Worm (Caenorhabditis elegans) whole organism, L3 larva: ENCODE results near the gene ech-6.

Source experiments
- ZK546.5 ChIP-seq: sonication (generic microtip); optimal IDR thresholded peaks from 2 replicates; lab custom pipeline; 2017; ENCODE audit warnings: missing biosample characterization, missing genetic modification characterization
- aly-2 ChIP-seq: fragments of 150-350 bp; optimal IDR thresholded peaks from 2 replicates; lab custom pipeline; 2014; ENCODE audit warnings: missing biosample characterization, missing genetic modification characterization
- ama-1 ChIP-seq: fragments of 150-350 bp; optimal IDR thresholded peaks from 2 replicates; lab custom pipeline; 2018
- ceh-9 ChIP-seq: sonication (generic microtip); optimal IDR thresholded peaks from 2 replicates; lab custom pipeline; 2018; ENCODE audit warnings: missing biosample characterization, missing genetic modification characterization
- egl-27 ChIP-seq: sonication (generic microtip); optimal IDR thresholded peaks from 4 replicates; lab custom pipeline; 2017; ENCODE audit warnings: missing biosample characterization, missing genetic modification reagents, missing genetic modification characterization
- egl-5 ChIP-seq: fragments of 150-350 bp; optimal IDR thresholded peaks from 2 replicates; lab custom pipeline; 2017; ENCODE audit warnings: missing biosample characterization, missing genetic modification reagents, missing genetic modification characterization, inconsistent platforms
- elt-1 ChIP-seq: fragments of 150-350 bp; optimal IDR thresholded peaks from 2 replicates; lab custom pipeline; 2014; ENCODE audit warnings: missing biosample characterization, missing genetic modification characterization
- elt-2 ChIP-seq: sonication (generic microtip); optimal IDR thresholded peaks from 2 replicates; lab custom pipeline; 2016; ENCODE audit warnings: missing genetic modification reagents, mild to moderate bottlenecking, missing genetic modification characterization, missing compliant biosample characterization
- elt-3 ChIP-seq, 3 experiments: fragments of 150-350 bp in 1 of 3; sonication (generic microtip) in 2 of 3; optimal IDR thresholded peaks; 2 replicates in 2 of 3; 4 replicates in 1 of 3; lab custom pipeline; 2014 to 2017; ENCODE audit warnings: missing biosample characterization in 3 of 3, missing genetic modification characterization in 3 of 3
- fkh-10 ChIP-seq: sonication (generic microtip); optimal IDR thresholded peaks from 2 replicates; lab custom pipeline; 2017; ENCODE audit warnings: missing biosample characterization, missing genetic modification reagents, missing genetic modification characterization
- fos-1 ChIP-seq: fragments of 150-350 bp; optimal IDR thresholded peaks from 2 replicates; lab custom pipeline; 2014; ENCODE audit warnings: missing biosample characterization, missing genetic modification characterization
- hmg-11 ChIP-seq: sonication (generic microtip); optimal IDR thresholded peaks from 2 replicates; lab custom pipeline; 2016; ENCODE audit warnings: missing genetic modification characterization, missing compliant biosample characterization
- jun-1 ChIP-seq: fragments of 150-350 bp; optimal IDR thresholded peaks from 2 replicates; lab custom pipeline; 2014; ENCODE audit warnings: missing biosample characterization, missing genetic modification reagents, missing genetic modification characterization
- lin-15B ChIP-seq: fragments of 150-350 bp; optimal IDR thresholded peaks from 2 replicates; lab custom pipeline; 2014; ENCODE audit warnings: missing biosample characterization, missing genetic modification characterization
- lin-39 ChIP-seq: fragments of 150-350 bp; optimal IDR thresholded peaks from 2 replicates; lab custom pipeline; 2018; ENCODE audit warnings: missing biosample characterization, missing genetic modification reagents, missing genetic modification characterization
- mdl-1 ChIP-seq: fragments of 150-350 bp; optimal IDR thresholded peaks from 2 replicates; lab custom pipeline; 2014; ENCODE audit warnings: missing biosample characterization, missing genetic modification characterization
- nfya-1 ChIP-seq: sonication (generic microtip); optimal IDR thresholded peaks from 2 replicates; lab custom pipeline; 2017; ENCODE audit warnings: missing genetic modification characterization, mild to moderate bottlenecking, missing compliant biosample characterization, antibody characterized with exemption, moderate library complexity; ENCODE audit not compliant: insufficient read depth
- nhr-11 ChIP-seq: fragments of 150-350 bp; optimal IDR thresholded peaks from 2 replicates; lab custom pipeline; 2014; ENCODE audit warnings: missing biosample characterization, missing genetic modification characterization
- nhr-23 ChIP-seq: fragments of 150-350 bp; optimal IDR thresholded peaks from 2 replicates; lab custom pipeline; 2014; ENCODE audit warnings: missing biosample characterization, missing genetic modification reagents, missing genetic modification characterization
- nhr-237 ChIP-seq: fragments of 150-350 bp; optimal IDR thresholded peaks from 2 replicates; lab custom pipeline; 2014; ENCODE audit warnings: missing biosample characterization, missing genetic modification characterization
- nhr-28 ChIP-seq: fragments of 150-350 bp; optimal IDR thresholded peaks from 2 replicates; lab custom pipeline; 2014; ENCODE audit warnings: missing biosample characterization, missing genetic modification characterization
- nhr-67 ChIP-seq: fragments of 150-350 bp; optimal IDR thresholded peaks from 2 replicates; lab custom pipeline; 2014; ENCODE audit warnings: missing biosample characterization, missing genetic modification characterization
- pha-4 ChIP-seq: fragments of 150-350 bp; optimal IDR thresholded peaks from 2 replicates; lab custom pipeline; 2014; ENCODE audit warnings: missing biosample characterization, missing genetic modification reagents, missing genetic modification characterization
- snpc-4 ChIP-seq: fragments of 150-350 bp; optimal IDR thresholded peaks from 2 replicates; lab custom pipeline; 2014; ENCODE audit warnings: missing biosample characterization, missing genetic modification characterization
- tbx-2 ChIP-seq: sonication (generic microtip); optimal IDR thresholded peaks from 2 replicates; lab custom pipeline; 2016; ENCODE audit warnings: mild to moderate bottlenecking, missing genetic modification characterization, missing compliant biosample characterization
- unc-39 ChIP-seq: sonication (generic microtip); optimal IDR thresholded peaks from 4 replicates; lab custom pipeline; 2017; ENCODE audit warnings: missing biosample characterization, missing genetic modification characterization
- unc-62 ChIP-seq: fragments of 150-350 bp; sonication (generic microtip); optimal IDR thresholded peaks from 4 replicates; lab custom pipeline; 2014; ENCODE audit warnings: missing biosample characterization, missing genetic modification reagents, missing genetic modification characterization
- zag-1 ChIP-seq: fragments of 150-350 bp; optimal IDR thresholded peaks from 2 replicates; lab custom pipeline; 2014; ENCODE audit warnings: missing biosample characterization, missing genetic modification characterization
- ztf-11 ChIP-seq: fragments of 150-350 bp; optimal IDR thresholded peaks from 2 replicates; lab custom pipeline; 2014; ENCODE audit warnings: missing biosample characterization, missing genetic modification characterization
- ztf-4 ChIP-seq: fragments of 150-350 bp; optimal IDR thresholded peaks from 2 replicates; lab custom pipeline; 2014; ENCODE audit warnings: missing biosample characterization, missing genetic modification characterization

Gene ech-6

ce11 chrIII:9780665-9781304, 28.1 kb upstream of the ech-6 start, which contains the start of gene vha-1 (continued):
- TF ChIP-seq elt-3 (tag; optimal IDR thresholded peaks at IDR 0.05; lab: Kevin White, UChicago), result peak in 2 of 3 experiments; percentile 23 to 46
- peak; percentile 90 for TF ChIP-seq jun-1 (tag; lab: Kevin White, UChicago)

- TF ChIP-seq fkh-10, result no peak
- no peak for TF ChIP-seq elt-1
- no peak for TF ChIP-seq hmg-11 (tag; lab: Kevin White, UChicago)
- TF ChIP-seq lin-15B, result no peak
- no peak for TF ChIP-seq ZK546.5
- no peak for TF ChIP-seq jun-1 (tag; lab: Kevin White, UChicago)
Measured at ce11 chrIII:9780254-9780653, 27.6 kb upstream of the ech-6 start, which contains the start of gene sqv-3. TSS of gene sqv-3 (minus strand) at chrIII:9780354.

ce11 chrIII:9779080-9779479, 26.4 kb upstream of the ech-6 start:
- no peak for TF ChIP-seq ztf-4 (tag; lab: Kevin White, UChicago)
- no peak for TF ChIP-seq ztf-11 (tag; lab: Kevin White, UChicago)
- TF ChIP-seq egl-5 (tag; lab: Kevin White, UChicago), result no peak
- TF ChIP-seq ceh-9, result no peak
- TF ChIP-seq unc-62, result no peak
- no peak for TF ChIP-seq nhr-11 (tag; lab: Kevin White, UChicago)
- TF ChIP-seq nhr-67 (tag; lab: Kevin White, UChicago), result no peak
- TF ChIP-seq nhr-23 (tag; lab: Kevin White, UChicago), result no peak
- no peak for TF ChIP-seq elt-1
- no peak for TF ChIP-seq ama-1 (lab: Kevin White, UChicago)
- no peak for TF ChIP-seq nhr-28 (tag; lab: Kevin White, UChicago)
- no peak for TF ChIP-seq aly-2 (tag; lab: Kevin White, UChicago)

ce11 chrIII:9776323-9776722, 23.6 kb upstream of the ech-6 start, which contains the start of gene usp-46:
TSS of gene usp-46 (plus strand) at chrIII:9776623.
- TF ChIP-seq lin-39 (peak; percentile 10), elt-2 (tag; lab: Kevin White, UChicago) (peak; percentile 20), hmg-11 (tag; lab: Kevin White, UChicago) (peak; percentile 43), jun-1 (tag; lab: Kevin White, UChicago) (no peak), unc-39 (tag; lab: Kevin White, UChicago) (no peak), nfya-1 (tag; lab: Kevin White, UChicago) (peak; percentile 29)
- TF ChIP-seq, all 47 proteins: peak for 4

ce11 chrIII:9775916-9776315, 23.2 kb upstream of the ech-6 start:
- TF ChIP-seq lin-15B, result peak; percentile 18
- no peak for TF ChIP-seq egl-5 (tag; lab: Kevin White, UChicago)

- TF ChIP-seq nhr-237 (tag; lab: Kevin White, UChicago), result no peak
- no peak for TF ChIP-seq nhr-23 (tag; lab: Kevin White, UChicago)
- TF ChIP-seq nhr-11 (tag; lab: Kevin White, UChicago), result no peak
- no peak for TF ChIP-seq snpc-4 (tag; lab: Kevin White, UChicago)
- no peak for TF ChIP-seq mdl-1 (tag; lab: Kevin White, UChicago)
- TF ChIP-seq pha-4 (tag; lab: Kevin White, UChicago), result no peak
- no peak for TF ChIP-seq ztf-4 (tag; lab: Kevin White, UChicago)
- TF ChIP-seq unc-39 (tag; lab: Kevin White, UChicago), result no peak
- TF ChIP-seq egl-5 (tag; lab: Kevin White, UChicago), result no peak
- no peak for TF ChIP-seq unc-62
- TF ChIP-seq nfya-1 (tag; lab: Kevin White, UChicago), result no peak
- TF ChIP-seq tbx-2 (tag; lab: Kevin White, UChicago), result no peak
- no peak for TF ChIP-seq ztf-11 (tag; lab: Kevin White, UChicago)
- TF ChIP-seq zag-1 (tag; lab: Kevin White, UChicago), result no peak
- no peak for TF ChIP-seq fos-1 (tag; lab: Kevin White, UChicago)
- no peak for TF ChIP-seq egl-27 (tag; lab: Kevin White, UChicago)
- no peak for TF ChIP-seq nhr-67 (tag; lab: Kevin White, UChicago)
- no peak for TF ChIP-seq jun-1 (tag; lab: Kevin White, UChicago)
- TF ChIP-seq lin-39, result no peak
- TF ChIP-seq fkh-10, result no peak
Measured at ce11 chrIII:9772394-9772793, 19.7 kb upstream of the ech-6 start.
